Fruit fly (Drosophila melanogaster): ENCODE results near the gene Sf3a1.

Sf3a1 gene

dm6 chr3R:16996059-16996959 lies 5.8 kb downstream of the Sf3a1 start, which contains the start of the genes EMC2A and CG3534 (continued):
- TF ChIP-seq Side (GFP tag; optimal IDR thresholded peaks at IDR 0.05): no peak
- no peak for TF ChIP-seq CG8924 (tag; optimal IDR thresholded peaks at IDR 0.05)
- TF ChIP-seq tap (tag; optimal IDR thresholded peaks at IDR 0.05): no peak
- no peak for TF ChIP-seq CG7987 (GFP tag; optimal IDR thresholded peaks at IDR 0.05)
- no peak for TF ChIP-seq pnt (GFP tag; optimal IDR thresholded peaks at IDR 0.05)
- TF ChIP-seq ATbp (GFP tag; optimal IDR thresholded peaks at IDR 0.05): no peak
- 0 out of 2 replicates have a peak, but pooled peaks have one; percentile 18 for TF ChIP-seq Awh (GFP tag; IDR thresholded peaks at IDR 0.05)
- peak; percentile 34 for TF ChIP-seq Ets97D (GFP tag; optimal IDR thresholded peaks at IDR 0.05)
- TF ChIP-seq fru (optimal IDR thresholded peaks at IDR 0.05): no peak
- TF ChIP-seq mirr (GFP tag; optimal IDR thresholded peaks at IDR 0.05): no peak
- TF ChIP-seq Eip74EF (GFP tag; optimal IDR thresholded peaks at IDR 0.05): peak in 1 of 2 experiments; percentile 56
- no peak for TF ChIP-seq CG9609 (GFP tag; optimal IDR thresholded peaks at IDR 0.05)
- TF ChIP-seq CG8359 (GFP tag; optimal IDR thresholded peaks at IDR 0.05; ENCODE audit: borderline replicate concordance): no peak
- no peak for TF ChIP-seq gem (tag; optimal IDR thresholded peaks at IDR 0.05)
- TF ChIP-seq CG11696 (GFP tag; IDR thresholded peaks at IDR 0.05): no peak
- no peak for TF ChIP-seq HmgZ (tag; optimal IDR thresholded peaks at IDR 0.05)
- no peak for TF ChIP-seq chm (GFP tag; IDR thresholded peaks at IDR 0.05)
- no peak for TF ChIP-seq CG9817 (tag; optimal IDR thresholded peaks at IDR 0.05)
- no peak for TF ChIP-seq gce (GFP tag; IDR thresholded peaks at IDR 0.05)
- TF ChIP-seq CG18764 (GFP tag; optimal IDR thresholded peaks at IDR 0.05): no peak
- no peak for TF ChIP-seq Nf-YB (GFP tag; optimal IDR thresholded peaks at IDR 0.05)
- TF ChIP-seq Usf (GFP tag; optimal IDR thresholded peaks at IDR 0.05): no peak
- TF ChIP-seq ERR (GFP tag; optimal IDR thresholded peaks at IDR 0.05): peak; percentile 17
- TF ChIP-seq otp (GFP tag; IDR thresholded peaks at IDR 0.05): no peak
- no peak for TF ChIP-seq hbn (GFP tag; IDR thresholded peaks at IDR 0.05; ENCODE audit: partially characterized antibody)
- no peak for TF ChIP-seq Hsf (GFP tag; optimal IDR thresholded peaks at IDR 0.05)
- no peak for TF ChIP-seq CG6254 (GFP tag; optimal IDR thresholded peaks at IDR 0.05)
- TF ChIP-seq Lim3 (GFP tag; IDR thresholded peaks at IDR 0.05): no peak
- TF ChIP-seq bab2 (GFP tag; optimal IDR thresholded peaks at IDR 0.05): no peak
- TF ChIP-seq Ssrp (tag; optimal IDR thresholded peaks at IDR 0.05): no peak
- no peak for TF ChIP-seq nerfin-1 (tag; optimal IDR thresholded peaks at IDR 0.05)
- TF ChIP-seq ftz-f1 (GFP tag; optimal IDR thresholded peaks at IDR 0.05): no peak
- TF ChIP-seq CG42726 (GFP tag; IDR thresholded peaks at IDR 0.05; ENCODE audit: partially characterized antibody): no peak
- peak; percentile 69 for TF ChIP-seq CG9797 (GFP tag; optimal IDR thresholded peaks at IDR 0.05)
- TF ChIP-seq CG43689 (GFP tag; IDR thresholded peaks at IDR 0.05): no peak
- TF ChIP-seq Atf6 (GFP tag; IDR thresholded peaks at IDR 0.05): no peak
- TF ChIP-seq mam (GFP tag; optimal IDR thresholded peaks at IDR 0.05): peak; percentile 38
- no peak for TF ChIP-seq amos (GFP tag; IDR thresholded peaks at IDR 0.05; ENCODE audit: partially characterized antibody)
- TF ChIP-seq sisA (GFP tag; IDR thresholded peaks at IDR 0.05): no peak
- no peak for TF ChIP-seq CG8281 (tag; optimal IDR thresholded peaks at IDR 0.05)
- no peak for TF ChIP-seq CG10462 (GFP tag; optimal IDR thresholded peaks at IDR 0.05)
- TF ChIP-seq CG17802 (tag; optimal IDR thresholded peaks at IDR 0.05): no peak
- TF ChIP-seq dpn (GFP tag; optimal IDR thresholded peaks at IDR 0.05): peak in 1 of 2 experiments; percentile 44
- TF ChIP-seq Dbx (GFP tag; IDR thresholded peaks at IDR 0.05): no peak
- no peak for TF ChIP-seq CG11398 (GFP tag; optimal IDR thresholded peaks at IDR 0.05)
- no peak for TF ChIP-seq CG15479 (GFP tag; optimal IDR thresholded peaks at IDR 0.05)
- TF ChIP-seq Aef1 (GFP tag; IDR thresholded peaks at IDR 0.05): no peak
- no peak for TF ChIP-seq eve (GFP tag; optimal IDR thresholded peaks at IDR 0.05)
- no peak for TF ChIP-seq chn (GFP tag; optimal IDR thresholded peaks at IDR 0.05)
